Worm (Caenorhabditis elegans): Measurements from ENCODE around the gene C17G1.14.
A peak's percentile ranks its signal among the peaks of the same experiment; 100 is the strongest.

C17G1.14 gene

ce11 chrX:9938537-9938936 is at the start of gene C17G1.14, which contains the start of gene C17G1.5:
Gene C17G1.14 (plus strand): TSS chrX:9938813.
Gene C17G1.5 (plus strand): TSS chrX:9938802.
- no peak for TF ChIP-seq B0310.2 (tag; optimal IDR thresholded peaks at IDR 0.05)
- no peak for TF ChIP-seq F13C5.2 (tag; optimal IDR thresholded peaks at IDR 0.05)
- no peak for TF ChIP-seq sea-1 (GFP tag; conservative IDR thresholded peaks at IDR 0.05)
- TF ChIP-seq hmg-4 (GFP tag; optimal IDR thresholded peaks at IDR 0.05) = no peak
- TF ChIP-seq tbx-37 (GFP tag; conservative IDR thresholded peaks at IDR 0.05) = no peak
- TF ChIP-seq hnd-1 (tag; optimal IDR thresholded peaks at IDR 0.05) = no peak
- no peak for TF ChIP-seq tra-4 (tag; optimal IDR thresholded peaks at IDR 0.05)
- TF ChIP-seq pes-1 (GFP tag; IDR thresholded peaks at IDR 0.05) = no peak
- TF ChIP-seq ceh-36 (tag; optimal IDR thresholded peaks at IDR 0.05) = no peak
- no peak for TF ChIP-seq ets-7 (tag; optimal IDR thresholded peaks at IDR 0.05)

- TF ChIP-seq ceh-36 (tag; optimal IDR thresholded peaks at IDR 0.05) (no peak), tbx-37 (GFP tag; conservative IDR thresholded peaks at IDR 0.05) (no peak), sea-1 (GFP tag; conservative IDR thresholded peaks at IDR 0.05) (no peak), F13C5.2 (tag; optimal IDR thresholded peaks at IDR 0.05) (no peak)
Measured at ce11 chrX:9892323-9892722, 46.3 kb upstream of the C17G1.14 start, which contains the start of gene F21G4.1. Gene F21G4.1 (minus strand): TSS chrX:9892328.

DNA sequence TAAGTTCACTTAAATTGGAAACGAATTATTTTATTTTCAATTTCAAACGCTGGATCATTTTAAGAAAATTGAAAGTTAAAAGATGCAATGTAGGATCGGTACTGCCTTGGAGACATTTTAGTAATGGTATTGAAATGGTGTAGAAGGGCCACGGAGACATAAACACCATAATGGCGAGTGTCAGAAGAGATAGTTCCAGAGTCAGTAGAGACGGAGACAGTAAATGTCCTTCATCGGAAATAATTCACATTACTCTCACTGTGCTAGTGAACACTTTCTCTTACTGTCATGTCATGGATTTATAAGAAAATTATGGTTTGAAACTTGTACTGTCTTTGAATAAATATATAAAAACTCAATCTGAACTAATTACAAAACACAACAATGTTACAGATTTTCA is 45.5 kb upstream of the C17G1.14 start:
- no peak for TF ChIP-seq hmbx-1 (tag; optimal IDR thresholded peaks at IDR 0.05)
- TF ChIP-seq tra-4 (tag; optimal IDR thresholded peaks at IDR 0.05) = no peak
- TF ChIP-seq tbx-37 (GFP tag; conservative IDR thresholded peaks at IDR 0.05) = no peak
- TF ChIP-seq aly-1 (tag; optimal IDR thresholded peaks at IDR 0.05) = no peak
- TF ChIP-seq ama-1 (optimal IDR thresholded peaks at IDR 0.05) = no peak
- no peak for TF ChIP-seq ceh-13 (GFP tag; optimal IDR thresholded peaks at IDR 0.05)
- TF ChIP-seq hnd-1 (tag; optimal IDR thresholded peaks at IDR 0.05) = no peak
- TF ChIP-seq tbx-11 (GFP tag; IDR thresholded peaks at IDR 0.05) = no peak
- no peak for TF ChIP-seq ceh-36 (tag; optimal IDR thresholded peaks at IDR 0.05)
- no peak for TF ChIP-seq B0310.2 (tag; optimal IDR thresholded peaks at IDR 0.05)
- no peak for TF ChIP-seq pes-1 (GFP tag; IDR thresholded peaks at IDR 0.05)
- no peak for TF ChIP-seq ets-7 (tag; optimal IDR thresholded peaks at IDR 0.05)
- TF ChIP-seq scrt-1 (GFP tag; IDR thresholded peaks at IDR 0.05) = no peak
- no peak for TF ChIP-seq hmg-4 (GFP tag; optimal IDR thresholded peaks at IDR 0.05)
- TF ChIP-seq sea-1 (GFP tag; conservative IDR thresholded peaks at IDR 0.05) = no peak

ce11 chrX:9894844-9895243 is 43.8 kb upstream of the C17G1.14 start, which contains the start of gene F21G4.3:
Gene F21G4.3 (plus strand): TSS chrX:9895144.
- TF ChIP-seq tra-4 (tag; optimal IDR thresholded peaks at IDR 0.05) = no peak
- TF ChIP-seq sea-1 (GFP tag; conservative IDR thresholded peaks at IDR 0.05) = no peak
- TF ChIP-seq F13C5.2 (tag; optimal IDR thresholded peaks at IDR 0.05) = no peak
- TF ChIP-seq ceh-13 (GFP tag; optimal IDR thresholded peaks at IDR 0.05) = no peak
- TF ChIP-seq scrt-1 (GFP tag; IDR thresholded peaks at IDR 0.05) = no peak
- no peak for TF ChIP-seq hmbx-1 (tag; optimal IDR thresholded peaks at IDR 0.05)

- TF ChIP-seq aly-1 (tag; optimal IDR thresholded peaks at IDR 0.05) = peak; percentile 22
- TF ChIP-seq tbx-37 (GFP tag; conservative IDR thresholded peaks at IDR 0.05) = no peak
Measured at ce11 chrX:9899426-9900131, 39.0 kb upstream of the C17G1.14 start, which contains the start of gene phf-34. Gene phf-34 (minus strand): TSS chrX:9899476.

- TF ChIP-seq tbx-37 (GFP tag; conservative IDR thresholded peaks at IDR 0.05) = no peak
- TF ChIP-seq scrt-1 (GFP tag; IDR thresholded peaks at IDR 0.05) = no peak
- no peak for TF ChIP-seq ets-7 (tag; optimal IDR thresholded peaks at IDR 0.05)
- TF ChIP-seq aly-1 (tag; optimal IDR thresholded peaks at IDR 0.05) = no peak
- no peak for TF ChIP-seq F13C5.2 (tag; optimal IDR thresholded peaks at IDR 0.05)
- no peak for TF ChIP-seq ceh-13 (GFP tag; optimal IDR thresholded peaks at IDR 0.05)
- TF ChIP-seq hmg-4 (GFP tag; optimal IDR thresholded peaks at IDR 0.05) = no peak
- no peak for TF ChIP-seq tbx-11 (GFP tag; IDR thresholded peaks at IDR 0.05)
- no peak for TF ChIP-seq tra-4 (tag; optimal IDR thresholded peaks at IDR 0.05)
- no peak for TF ChIP-seq pes-1 (GFP tag; IDR thresholded peaks at IDR 0.05)
- no peak for TF ChIP-seq flt-1 (GFP tag; IDR thresholded peaks at IDR 0.05)
- no peak for TF ChIP-seq sea-1 (GFP tag; conservative IDR thresholded peaks at IDR 0.05)
- TF ChIP-seq hnd-1 (tag; optimal IDR thresholded peaks at IDR 0.05) = no peak
- TF ChIP-seq B0310.2 (tag; optimal IDR thresholded peaks at IDR 0.05) = no peak
- TF ChIP-seq ama-1 (optimal IDR thresholded peaks at IDR 0.05) = no peak
- no peak for TF ChIP-seq hmbx-1 (tag; optimal IDR thresholded peaks at IDR 0.05)
- no peak for TF ChIP-seq ceh-36 (tag; optimal IDR thresholded peaks at IDR 0.05)
Measured at ce11 chrX:9905840-9906239, 32.8 kb upstream of the C17G1.14 start, which contains the start of gene F21G4.5. Gene F21G4.5 (plus strand): TSS chrX:9906140.

DNA sequence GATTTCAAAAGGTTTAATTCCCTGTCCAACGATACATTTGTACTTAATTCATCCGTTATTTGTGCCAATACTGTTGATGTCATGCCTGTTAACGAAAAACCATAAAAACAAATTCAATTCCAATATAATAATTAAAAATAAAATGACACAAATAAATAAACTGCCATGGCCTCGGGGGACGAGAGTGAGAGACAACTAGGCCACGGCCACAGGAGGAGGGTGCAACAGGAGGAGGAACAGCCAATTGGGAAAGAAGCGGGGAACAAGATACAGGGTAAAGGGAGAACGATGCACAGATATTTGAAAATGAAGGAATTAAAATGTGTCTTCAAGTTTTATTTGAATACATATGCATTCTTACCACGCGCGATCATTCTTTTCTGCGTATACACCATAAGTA is 21.3 kb upstream of the C17G1.14 start, which contains the start of gene F21G4.6:
Gene F21G4.6 (minus strand): TSS at position 87 of the 400 bp plus-strand sequence.
- no peak for TF ChIP-seq pes-1 (GFP tag; IDR thresholded peaks at IDR 0.05)
- TF ChIP-seq sea-1 (GFP tag; conservative IDR thresholded peaks at IDR 0.05) = no peak
- TF ChIP-seq tbx-37 (GFP tag; conservative IDR thresholded peaks at IDR 0.05) = 0 out of 2 replicates have a peak, but pooled peaks have one; percentile 33

DNA sequence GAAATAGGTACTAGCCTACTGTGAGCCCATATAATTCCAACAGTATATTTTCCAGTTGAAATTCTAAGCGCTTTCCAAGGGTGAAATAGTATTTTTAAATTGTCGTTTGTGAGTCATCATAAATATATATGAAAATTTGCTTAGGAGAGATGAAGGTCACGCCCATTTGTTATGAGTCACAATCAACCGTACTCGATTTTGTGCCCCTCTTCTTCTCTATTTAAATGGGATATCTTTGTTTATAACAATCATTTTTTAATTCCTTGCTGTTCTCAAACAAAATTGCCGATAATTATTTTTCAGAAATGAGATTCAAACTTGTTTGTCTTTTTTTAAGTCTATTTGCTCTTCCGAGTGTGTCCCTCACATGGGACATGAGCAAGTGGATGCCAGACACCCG is 19.6 kb upstream of the C17G1.14 start, which contains the start of gene folr-1:
Gene folr-1 (plus strand): TSS at position 301 of the 400 bp plus-strand sequence.
- no peak for TF ChIP-seq ceh-36 (tag; optimal IDR thresholded peaks at IDR 0.05)
- TF ChIP-seq tbx-11 (GFP tag; IDR thresholded peaks at IDR 0.05) = no peak
- TF ChIP-seq hmbx-1 (tag; optimal IDR thresholded peaks at IDR 0.05) = no peak
- no peak for TF ChIP-seq B0310.2 (tag; optimal IDR thresholded peaks at IDR 0.05)
- no peak for TF ChIP-seq scrt-1 (GFP tag; IDR thresholded peaks at IDR 0.05)
- no peak for TF ChIP-seq hnd-1 (tag; optimal IDR thresholded peaks at IDR 0.05)
- TF ChIP-seq tra-4 (tag; optimal IDR thresholded peaks at IDR 0.05) = no peak
- no peak for TF ChIP-seq ets-7 (tag; optimal IDR thresholded peaks at IDR 0.05)
- TF ChIP-seq ceh-13 (GFP tag; optimal IDR thresholded peaks at IDR 0.05) = no peak
- no peak for TF ChIP-seq hmg-4 (GFP tag; optimal IDR thresholded peaks at IDR 0.05)
- TF ChIP-seq flt-1 (GFP tag; IDR thresholded peaks at IDR 0.05) = no peak
- no peak for TF ChIP-seq F13C5.2 (tag; optimal IDR thresholded peaks at IDR 0.05)
- TF ChIP-seq sea-1 (GFP tag; conservative IDR thresholded peaks at IDR 0.05) = no peak

All from whole organism, early embryonic.